Worm (Caenorhabditis elegans): ENCODE results near the gene C47E8.11.

DNA sequence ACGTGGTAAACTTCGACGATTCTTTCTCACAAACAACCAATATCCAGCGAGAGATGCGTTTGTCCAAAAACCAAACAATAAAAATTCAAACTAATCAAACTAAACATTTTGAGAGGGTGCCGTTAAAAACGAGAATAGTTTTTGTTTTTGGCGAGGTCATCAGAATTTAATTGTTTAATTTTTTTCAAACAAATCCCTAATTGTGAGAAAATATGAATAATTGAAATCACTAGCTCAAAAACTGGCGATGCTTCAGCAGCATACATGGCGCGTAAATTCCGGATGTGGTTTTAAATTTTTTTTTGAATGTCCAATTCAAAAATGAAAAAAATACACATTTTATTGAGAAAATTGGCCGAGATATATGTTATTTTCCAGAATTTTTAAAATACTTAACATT, 31.1 kb downstream of the C47E8.11 start, which contains the start of gene R08A2.1:
- TF ChIP-seq cog-1 (tag; optimal IDR thresholded peaks at IDR 0.05) (no peak), flt-1 (GFP tag; IDR thresholded peaks at IDR 0.05) (no peak)
